Fruit fly (Drosophila melanogaster) whole organism, embryonic: ENCODE measurements around the gene Atu.
A peak's percentile ranks its signal among the peaks of the same experiment; 100 is the strongest.

Experiments used
- Ada2b ChIP-seq: fragments of 200-800 bp; sonication (Bioruptor generic); IDR thresholded peaks from 2 replicates; pipeline ENCODE4 v1.3.6; 2022; ENCODE audit warnings: missing biosample characterization, missing genetic modification characterization
- CG10366 ChIP-seq: fragments of 200-800 bp; sonication (Bioruptor generic); IDR thresholded peaks from 2 replicates; pipeline ENCODE4 v1.3.6; 2022; ENCODE audit warnings: missing biosample characterization, missing genetic modification characterization
- CG10462 ChIP-seq: fragments of 200-800 bp; sonication (Bioruptor generic); optimal IDR thresholded peaks from 2 replicates; lab custom pipeline; 2016; ENCODE audit warnings: missing biosample characterization, missing genetic modification characterization
- CG14014 ChIP-seq: fragments of 200-800 bp; sonication (Bioruptor generic); IDR thresholded peaks from 2 replicates; pipeline ENCODE4 v1.3.6; 2022; ENCODE audit warnings: missing biosample characterization, missing genetic modification characterization
- CG14050 ChIP-seq: fragments of 200-800 bp; sonication (Bioruptor generic); IDR thresholded peaks from 3 replicates; pipeline ENCODE4 v1.3.6; 2022; ENCODE audit warnings: missing biosample characterization, missing genetic modification characterization
- CG17829 ChIP-seq: fragments of 200-800 bp; optimal IDR thresholded peaks from 2 replicates; lab custom pipeline; 2019; ENCODE audit warnings: missing biosample characterization, mild to moderate bottlenecking, missing genetic modification characterization, moderate library complexity
- CG18011 ChIP-seq: fragments of 200-800 bp; sonication (Bioruptor generic); optimal IDR thresholded peaks from 2 replicates; lab custom pipeline; 2017; ENCODE audit warnings: missing biosample characterization, missing genetic modification characterization, mild to moderate bottlenecking, moderate library complexity, missing genotype
- CG18262 ChIP-seq: fragments of 200-800 bp; optimal IDR thresholded peaks from 3 replicates; lab custom pipeline; 2019; ENCODE audit warnings: missing biosample characterization, mild to moderate bottlenecking, missing genetic modification characterization, moderate library complexity
- CG2116 ChIP-seq: fragments of 200-800 bp; sonication (Bioruptor generic); optimal IDR thresholded peaks from 3 replicates; lab custom pipeline; 2018; ENCODE audit warnings: missing biosample characterization, mild to moderate bottlenecking, missing genetic modification characterization
- CG2889 ChIP-seq: fragments of 200-800 bp; sonication (Bioruptor generic); IDR thresholded peaks from 3 replicates; pipeline ENCODE4 v1.3.6; 2022; ENCODE audit warnings: missing biosample characterization, missing genetic modification characterization
- CG32532 ChIP-seq: fragments of 200-800 bp; sonication (Bioruptor generic); IDR thresholded peaks from 2 replicates; pipeline ENCODE4 v1.3.6; 2022; ENCODE audit warnings: missing biosample characterization, missing genetic modification characterization
- CG33557 ChIP-seq: fragments of 200-800 bp; sonication (Bioruptor generic); optimal IDR thresholded peaks from 2 replicates; lab custom pipeline; 2019; ENCODE audit warnings: missing biosample characterization, mild to moderate bottlenecking, missing genetic modification characterization, moderate library complexity
- CG4282 ChIP-seq: fragments of 200-800 bp; sonication (Bioruptor generic); optimal IDR thresholded peaks from 2 replicates; lab custom pipeline; 2016; ENCODE audit warnings: missing biosample characterization, missing genetic modification characterization
- CG5180 ChIP-seq: fragments of 200-800 bp; sonication (Bioruptor generic); optimal IDR thresholded peaks from 3 replicates; lab custom pipeline; 2017; ENCODE audit warnings: missing biosample characterization, missing genetic modification characterization, mild to moderate bottlenecking, moderate library complexity, missing genetic modification reagents
- CG5245 ChIP-seq: fragments of 200-800 bp; sonication (Bioruptor generic); optimal IDR thresholded peaks from 3 replicates; lab custom pipeline; 2016; ENCODE audit warnings: missing biosample characterization, missing genetic modification characterization
- CG7745 ChIP-seq: fragments of 200-800 bp; sonication (Bioruptor generic); optimal IDR thresholded peaks from 2 replicates; lab custom pipeline; 2018; ENCODE audit warnings: missing biosample characterization, mild to moderate bottlenecking, missing genetic modification characterization, moderate library complexity
- CG7987 ChIP-seq: fragments of 200-800 bp; sonication (Bioruptor generic); optimal IDR thresholded peaks from 2 replicates; lab custom pipeline; 2018; ENCODE audit warnings: missing biosample characterization, mild to moderate bottlenecking, missing genetic modification characterization, moderate library complexity
- CG8924 ChIP-seq: fragments of 200-800 bp; optimal IDR thresholded peaks from 3 replicates; lab custom pipeline; 2019; ENCODE audit warnings: missing biosample characterization, mild to moderate bottlenecking, missing genetic modification characterization, moderate library complexity
- E2f1 ChIP-seq: fragments of 200-800 bp; sonication (Bioruptor generic); IDR thresholded peaks from 2 replicates; pipeline ENCODE4 v1.3.6; 2022; ENCODE audit warnings: missing biosample characterization, missing genetic modification characterization
- Ets65A ChIP-seq: fragments of 200-800 bp; sonication (Bioruptor generic); peaks from one replicate; lab custom pipeline; 2016; ENCODE audit warnings: missing biosample characterization, missing genetic modification characterization
- HLH54F ChIP-seq: fragments of 200-800 bp; sonication (Bioruptor generic); optimal IDR thresholded peaks from 3 replicates; lab custom pipeline; 2016; ENCODE audit warnings: missing biosample characterization, missing genetic modification characterization
- HLHmδ ChIP-seq: fragments of 200-800 bp; sonication (Bioruptor generic); optimal IDR thresholded peaks from 2 replicates; lab custom pipeline; 2018; ENCODE audit warnings: missing biosample characterization, mild to moderate bottlenecking, missing genetic modification characterization, moderate library complexity
- Mrtf ChIP-seq: fragments of 200-800 bp; sonication (Bioruptor generic); IDR thresholded peaks from 3 replicates; pipeline ENCODE4 v1.3.6; 2022; ENCODE audit warnings: missing biosample characterization, missing genetic modification characterization
- NC2α ChIP-seq: fragments of 200-800 bp; sonication (Bioruptor generic); optimal IDR thresholded peaks from 2 replicates; lab custom pipeline; 2016; ENCODE audit warnings: missing biosample characterization, missing genetic modification characterization
- NFAT ChIP-seq: fragments of 200-800 bp; sonication (Bioruptor generic); IDR thresholded peaks from 2 replicates; pipeline ENCODE4 v1.3.6; 2022; ENCODE audit warnings: missing biosample characterization, missing genetic modification characterization
- Pdp1 ChIP-seq, 2 experiments: fragments of 200-800 bp; sonication (Bioruptor generic); optimal IDR thresholded peaks; 3 replicates each; lab custom pipeline; 2016; ENCODE audit warnings: missing biosample characterization in 2 of 2, missing genetic modification characterization in 2 of 2, mild to moderate bottlenecking in 1 of 2, moderate library complexity in 1 of 2
- Rfx ChIP-seq: fragments of 200-800 bp; sonication (Bioruptor generic); IDR thresholded peaks from 2 replicates; pipeline ENCODE4 v1.3.6; 2022; ENCODE audit warnings: missing biosample characterization, missing genetic modification characterization
- Xbp1 ChIP-seq: fragments of 200-800 bp; sonication (Bioruptor generic); optimal IDR thresholded peaks from 3 replicates; lab custom pipeline; 2016; ENCODE audit warnings: missing biosample characterization, mild to moderate bottlenecking, missing genetic modification characterization
- ara ChIP-seq: fragments of 200-800 bp; sonication (Bioruptor generic); IDR thresholded peaks from 2 replicates; pipeline ENCODE4 v1.3.6; 2022; ENCODE audit warnings: missing biosample characterization, missing genetic modification characterization
- bab2 ChIP-seq: fragments of 200-800 bp; sonication (Bioruptor generic); optimal IDR thresholded peaks from 2 replicates; lab custom pipeline; 2016; ENCODE audit warnings: missing biosample characterization, missing genetic modification characterization
- bcd ChIP-seq: fragments of 200-800 bp; sonication (Bioruptor generic); optimal IDR thresholded peaks from 2 replicates; lab custom pipeline; 2017; ENCODE audit warnings: missing biosample characterization, mild to moderate bottlenecking, missing genetic modification characterization
- crp ChIP-seq, 2 experiments: fragments of 200-800 bp; sonication (Bioruptor generic); optimal IDR thresholded peaks; 2 replicates in 1 of 2; 3 replicates in 1 of 2; lab custom pipeline; 2017; ENCODE audit warnings: missing biosample characterization in 2 of 2, missing genetic modification characterization in 2 of 2, mild to moderate bottlenecking in 1 of 2, moderate library complexity in 1 of 2
- dm ChIP-seq: fragments of 200-800 bp; sonication (Bioruptor generic); optimal IDR thresholded peaks from 3 replicates; lab custom pipeline; 2016; ENCODE audit warnings: missing biosample characterization, missing genetic modification characterization
- esg ChIP-seq: fragments of 200-800 bp; sonication (Bioruptor generic); conservative IDR thresholded peaks from 2 replicates; pipeline ENCODE4 v1.3.6; 2022; ENCODE audit warnings: missing biosample characterization, missing genetic modification characterization
- eve ChIP-seq, 2 experiments: fragments of >200 bp; optimal IDR thresholded peaks; 2 replicates each; lab custom pipeline; 2017; ENCODE audit warnings: missing biosample characterization in 2 of 2, missing genetic modification characterization in 2 of 2
- gfzf ChIP-seq: fragments of 200-800 bp; sonication (Bioruptor generic); optimal IDR thresholded peaks from 2 replicates; lab custom pipeline; 2016; ENCODE audit warnings: missing biosample characterization, mild to moderate bottlenecking, missing genetic modification characterization, moderate library complexity
- grn ChIP-seq: fragments of 200-800 bp; sonication (Bioruptor generic); optimal IDR thresholded peaks from 3 replicates; lab custom pipeline; 2017; ENCODE audit warnings: missing biosample characterization, missing genetic modification characterization
- hbn ChIP-seq: fragments of 200-800 bp; sonication (Bioruptor generic); IDR thresholded peaks from 2 replicates; pipeline ENCODE4 v1.3.6; 2022; ENCODE audit warnings: missing biosample characterization, missing genetic modification characterization; ENCODE audit not compliant: partially characterized antibody
- insv ChIP-seq, 2 experiments: fragments of 200-800 bp; sonication (Bioruptor generic); optimal IDR thresholded peaks; 3 replicates each; lab custom pipeline; 2016 to 2018; ENCODE audit warnings: missing biosample characterization in 2 of 2, missing genetic modification characterization in 2 of 2
- ken ChIP-seq: fragments of 200-800 bp; sonication (Bioruptor generic); IDR thresholded peaks from 3 replicates; pipeline ENCODE4 v1.3.6; 2022; ENCODE audit warnings: missing biosample characterization, missing genetic modification characterization
- kni ChIP-seq: fragments of 200-800 bp; sonication (Bioruptor generic); optimal IDR thresholded peaks from 3 replicates; lab custom pipeline; 2017; ENCODE audit warnings: mild to moderate bottlenecking, missing biosample characterization, missing genetic modification reagents, missing genetic modification characterization
- oc ChIP-seq: fragments of 200-800 bp; sonication (Bioruptor generic); optimal IDR thresholded peaks from 2 replicates; lab custom pipeline; 2018; ENCODE audit warnings: missing biosample characterization, mild to moderate bottlenecking, missing genetic modification characterization, moderate library complexity
- pho ChIP-seq: fragments of 200-800 bp; sonication (Bioruptor generic); optimal IDR thresholded peaks from 2 replicates; lab custom pipeline; 2016; ENCODE audit warnings: missing biosample characterization, missing genetic modification characterization
- pnt ChIP-seq: fragments of 200-800 bp; sonication (Bioruptor generic); optimal IDR thresholded peaks from 3 replicates; lab custom pipeline; 2016; ENCODE audit warnings: missing biosample characterization, missing genetic modification characterization
- sc ChIP-seq, 3 experiments: fragments of >200 bp in 2 of 3; fragments of 200-800 bp in 1 of 3; sonication (Bioruptor generic) in 1 of 3; optimal IDR thresholded peaks; 2 replicates in 2 of 3; 3 replicates in 1 of 3; lab custom pipeline; 2017; ENCODE audit warnings: mild to moderate bottlenecking in 1 of 3, missing biosample characterization in 1 of 3, missing genetic modification characterization in 1 of 3, missing genetic modification reagents in 1 of 3
- schlank ChIP-seq: fragments of 200-800 bp; sonication (Bioruptor generic); optimal IDR thresholded peaks from 2 replicates; lab custom pipeline; 2018; ENCODE audit warnings: missing biosample characterization, mild to moderate bottlenecking, missing genetic modification characterization
- usp ChIP-seq: fragments of >200 bp; optimal IDR thresholded peaks from 2 replicates; lab custom pipeline; 2017; ENCODE audit warnings: missing biosample characterization, missing genetic modification characterization
- zen2 ChIP-seq: fragments of 200-800 bp; sonication (Bioruptor generic); IDR thresholded peaks from 3 replicates; pipeline ENCODE4 v1.3.6; 2022; ENCODE audit warnings: missing biosample characterization, missing genetic modification characterization; ENCODE audit not compliant: partially characterized antibody
- zfh2 ChIP-seq: fragments of 200-800 bp; sonication (Bioruptor generic); optimal IDR thresholded peaks from 2 replicates; lab custom pipeline; 2016; ENCODE audit warnings: missing biosample characterization, missing genetic modification characterization

Gene Atu

dm6 chr3R:5570635-5571436, 42.3 kb upstream of the Atu start, which contains the start of gene CRMP (continued):
- peak; percentile 65 for TF ChIP-seq gfzf (GFP tag; lab: Kevin White, UChicago)
- TF ChIP-seq oc, result no peak
- no peak for TF ChIP-seq NFAT
- TF ChIP-seq bab2 (GFP tag; lab: Kevin White, UChicago), result no peak
- no peak for TF ChIP-seq esg (GFP tag; lab: Robert Waterston, UW)
- TF ChIP-seq ara (GFP tag; lab: Robert Waterston, UW), result no peak
- no peak for TF ChIP-seq schlank
- TF ChIP-seq E2f1 (GFP tag; lab: Robert Waterston, UW), result no peak
- TF ChIP-seq HLH54F (GFP tag; lab: Kevin White, UChicago), result no peak
- peak; percentile 24 for TF ChIP-seq CG17829 (tag; lab: Kevin White, UChicago)
- TF ChIP-seq dm (GFP tag; lab: Kevin White, UChicago), result no peak
- no peak for TF ChIP-seq CG2116 (GFP tag; lab: Kevin White, UChicago)
- TF ChIP-seq hbn (GFP tag; lab: Robert Waterston, UW), result peak; percentile 54
- TF ChIP-seq CG18262 (tag; lab: Kevin White, UChicago), result peak; percentile 21
- no peak for TF ChIP-seq CG32532 (GFP tag; lab: Robert Waterston, UW)
- TF ChIP-seq CG14014, result no peak
- TF ChIP-seq CG2889 (GFP tag; lab: Robert Waterston, UW), result no peak
- no peak for TF ChIP-seq CG7745 (tag; lab: Kevin White, UChicago)
- no peak for TF ChIP-seq Mrtf (GFP tag; lab: Robert Waterston, UW)
- TF ChIP-seq CG33557 (GFP tag; lab: Kevin White, UChicago), result peak; percentile 24
- no peak for TF ChIP-seq kni
- TF ChIP-seq CG14050 (GFP tag; lab: Robert Waterston, UW), result no peak
- no peak for TF ChIP-seq NC2α
- peak in 1 of 2 experiments; percentile 61 for TF ChIP-seq Pdp1 (GFP tag; optimal IDR thresholded peaks at IDR 0.05; lab: Kevin White, UChicago)
- no peak for TF ChIP-seq CG10366 (GFP tag; lab: Robert Waterston, UW)
- no peak for TF ChIP-seq usp (GFP tag; lab: Kevin White, UChicago)
- no peak for TF ChIP-seq pho
- TF ChIP-seq insv (GFP tag; optimal IDR thresholded peaks at IDR 0.05; lab: Kevin White, UChicago), result peak; percentile 48 to 90
- TF ChIP-seq eve (GFP tag; optimal IDR thresholded peaks at IDR 0.05; lab: Kevin White, UChicago), result no peak
- no peak for TF ChIP-seq Ets65A (GFP tag; lab: Kevin White, UChicago)
- TF ChIP-seq pnt (GFP tag; lab: Kevin White, UChicago), result no peak
- TF ChIP-seq crp (GFP tag; optimal IDR thresholded peaks at IDR 0.05; lab: Kevin White, UChicago), result peak in 1 of 2 experiments; percentile 60
- TF ChIP-seq CG8924 (tag; lab: Kevin White, UChicago), result peak; percentile 15
- no peak for TF ChIP-seq CG7987 (GFP tag; lab: Kevin White, UChicago)
- TF ChIP-seq grn (GFP tag; lab: Kevin White, UChicago), result peak; percentile 92
- TF ChIP-seq zfh2 (GFP tag; lab: Kevin White, UChicago), result no peak
- no peak for TF ChIP-seq Rfx
- no peak for TF ChIP-seq sc (optimal IDR thresholded peaks at IDR 0.05; lab: Kevin White, UChicago)
- TF ChIP-seq sc (GFP tag; optimal IDR thresholded peaks at IDR 0.05; lab: Kevin White, UChicago), result no peak
- no peak for TF ChIP-seq CG4282 (GFP tag; lab: Kevin White, UChicago)
- no peak for TF ChIP-seq bcd (GFP tag; lab: Kevin White, UChicago)
- no peak for TF ChIP-seq Ada2b (GFP tag; lab: Robert Waterston, UW)
- TF ChIP-seq CG18011 (GFP tag; lab: Kevin White, UChicago), result peak; percentile 88
- TF ChIP-seq CG5245 (GFP tag; lab: Kevin White, UChicago), result no peak
- TF ChIP-seq Xbp1, result no peak
- no peak for TF ChIP-seq HLHmδ (GFP tag; lab: Kevin White, UChicago)
- peak; percentile 24; the same call in 1 of the 3 replicates for TF ChIP-seq zen2 (GFP tag; lab: Robert Waterston, UW)
- TF ChIP-seq CG10462 (GFP tag; lab: Kevin White, UChicago), result no peak
- no peak for TF ChIP-seq ken (GFP tag; lab: Robert Waterston, UW)
- peak; percentile 22 for TF ChIP-seq CG5180
